Worm (Caenorhabditis elegans): ENCODE data around the gene C25A8.2.

The C25A8.2 gene

DNA sequence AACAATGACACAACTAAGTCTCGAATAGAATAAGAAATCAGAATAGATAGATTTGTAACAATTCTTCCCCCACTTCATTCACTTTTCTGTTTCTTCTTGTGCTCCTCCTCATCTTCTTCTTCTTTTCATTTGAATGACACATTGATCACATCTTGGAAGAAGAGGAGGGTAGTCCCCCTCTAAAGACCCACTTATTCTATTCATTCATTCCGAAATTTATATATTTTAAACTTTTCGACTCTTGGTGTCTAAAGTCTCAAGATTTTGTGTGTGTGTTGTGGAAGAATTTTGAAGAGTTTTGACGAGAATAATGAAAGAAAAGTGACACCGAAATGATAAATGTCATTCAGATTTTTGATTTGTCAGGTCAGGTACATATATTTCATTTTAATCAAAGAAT lies 18.6 kb upstream of the C25A8.2 start:
- TF ChIP-seq tbx-2 (tag; optimal IDR thresholded peaks at IDR 0.05): no peak
- no peak for TF ChIP-seq C16A3.4 (tag; optimal IDR thresholded peaks at IDR 0.05)
- TF ChIP-seq zag-1 (tag; optimal IDR thresholded peaks at IDR 0.05): no peak
- TF ChIP-seq fos-1 (tag; optimal IDR thresholded peaks at IDR 0.05): no peak
- no peak for TF ChIP-seq mef-2 (tag; optimal IDR thresholded peaks at IDR 0.05)
- TF ChIP-seq blmp-1 (tag; optimal IDR thresholded peaks at IDR 0.05): no peak
- TF ChIP-seq snu-23 (GFP tag; optimal IDR thresholded peaks at IDR 0.05): no peak
- no peak for TF ChIP-seq vab-15 (tag; optimal IDR thresholded peaks at IDR 0.05)
- TF ChIP-seq sup-37 (GFP tag; optimal IDR thresholded peaks at IDR 0.05): no peak
- TF ChIP-seq elt-3 (tag; optimal IDR thresholded peaks at IDR 0.05): no peak
- no peak for TF ChIP-seq dsc-1 (tag; optimal IDR thresholded peaks at IDR 0.05)
- TF ChIP-seq unc-130 (tag; optimal IDR thresholded peaks at IDR 0.05): no peak
- TF ChIP-seq aha-1 (tag; optimal IDR thresholded peaks at IDR 0.05): no peak
- TF ChIP-seq sptf-1 (tag; optimal IDR thresholded peaks at IDR 0.05): no peak
- no peak for TF ChIP-seq fkh-4 (tag; optimal IDR thresholded peaks at IDR 0.05; ENCODE audit: borderline replicate concordance)
- TF ChIP-seq egl-27 (tag; optimal IDR thresholded peaks at IDR 0.05): no peak
- no peak for TF ChIP-seq pag-3 (tag; optimal IDR thresholded peaks at IDR 0.05; ENCODE audit: borderline replicate concordance, insufficient read depth)
- TF ChIP-seq unc-98 (GFP tag; IDR thresholded peaks at IDR 0.05): no peak
- TF ChIP-seq ces-1 (GFP tag; optimal IDR thresholded peaks at IDR 0.05): no peak
- TF ChIP-seq pax-3 (tag; optimal IDR thresholded peaks at IDR 0.05): no peak

ce11 chrIV:6997918-6998317 lies 11.7 kb upstream of the C25A8.2 start:
- no peak for TF ChIP-seq vab-15 (tag; optimal IDR thresholded peaks at IDR 0.05)
- no peak for TF ChIP-seq zag-1 (tag; optimal IDR thresholded peaks at IDR 0.05)
- no peak for TF ChIP-seq unc-98 (GFP tag; IDR thresholded peaks at IDR 0.05)

DNA sequence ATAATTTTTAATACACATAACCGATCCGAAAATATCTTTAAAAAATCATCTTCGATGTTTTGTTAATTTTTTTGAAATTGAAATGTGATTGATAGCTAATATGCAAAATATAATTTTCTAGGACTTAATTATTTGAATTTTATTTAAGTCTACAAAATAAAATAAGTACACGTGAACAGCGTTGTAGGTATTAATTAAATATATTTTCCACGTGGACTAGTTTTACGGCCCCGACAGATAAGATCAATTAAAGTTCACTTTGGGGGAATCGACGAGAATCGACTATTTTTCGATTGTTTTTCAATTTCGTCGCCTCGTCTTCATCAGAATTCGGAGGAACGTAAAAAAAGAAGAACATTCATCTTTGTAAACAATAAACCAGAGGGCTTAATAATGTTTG lies 10.4 kb upstream of the C25A8.2 start, which contains the start of gene C25A8.5:
Gene C25A8.5, plus strand, starts transcription at position 301 of the 400 bp plus-strand sequence.
- TF ChIP-seq ztf-11 (tag; optimal IDR thresholded peaks at IDR 0.05) (no peak), ceh-82 (tag; optimal IDR thresholded peaks at IDR 0.05) (no peak), jun-1 (tag; optimal IDR thresholded peaks at IDR 0.05) (no peak), dpl-1 (GFP tag; optimal IDR thresholded peaks at IDR 0.05) (no peak), tbx-2 (tag; optimal IDR thresholded peaks at IDR 0.05) (no peak), rnt-1 (tag; optimal IDR thresholded peaks at IDR 0.05) (no peak), C16A3.4 (tag; optimal IDR thresholded peaks at IDR 0.05) (no peak), lin-35 (GFP tag; optimal IDR thresholded peaks at IDR 0.05) (no peak), efl-1 (optimal IDR thresholded peaks at IDR 0.05) (no peak), efl-1 (GFP tag; optimal IDR thresholded peaks at IDR 0.05 in 1 of 2) (no peak), tlp-1 (tag; optimal IDR thresholded peaks at IDR 0.05) (no peak)

ce11 chrIV:7003323-7003722 lies 6.3 kb upstream of the C25A8.2 start, which contains the start of gene cht-3:
cht-3 (plus strand) TSS chrIV:7003623.
- TF ChIP-seq fkh-8 (tag; optimal IDR thresholded peaks at IDR 0.05): no peak
- TF ChIP-seq lsy-2 (tag; optimal IDR thresholded peaks at IDR 0.05): no peak
- no peak for TF ChIP-seq C04F5.9 (tag; optimal IDR thresholded peaks at IDR 0.05)
- TF ChIP-seq lin-13 (GFP tag; optimal IDR thresholded peaks at IDR 0.05): no peak
- no peak for TF ChIP-seq fkh-10 (GFP tag; optimal IDR thresholded peaks at IDR 0.05)
- no peak for TF ChIP-seq zag-1 (tag; optimal IDR thresholded peaks at IDR 0.05)
- no peak for TF ChIP-seq ztf-4 (tag; optimal IDR thresholded peaks at IDR 0.05)
- TF ChIP-seq mab-9 (GFP tag; IDR thresholded peaks at IDR 0.05): no peak
- TF ChIP-seq mdl-1 (tag; optimal IDR thresholded peaks at IDR 0.05): no peak
- no peak for TF ChIP-seq elt-2 (tag; optimal IDR thresholded peaks at IDR 0.05)
- no peak for TF ChIP-seq egl-13 (tag; optimal IDR thresholded peaks at IDR 0.05)
- TF ChIP-seq unc-130 (tag; optimal IDR thresholded peaks at IDR 0.05): no peak
